Worm (Caenorhabditis elegans): ENCODE measurements around the gene F56C3.9.
A peak's percentile ranks its signal among the peaks of the same experiment; 100 is the strongest.

The F56C3.9 gene

DNA sequence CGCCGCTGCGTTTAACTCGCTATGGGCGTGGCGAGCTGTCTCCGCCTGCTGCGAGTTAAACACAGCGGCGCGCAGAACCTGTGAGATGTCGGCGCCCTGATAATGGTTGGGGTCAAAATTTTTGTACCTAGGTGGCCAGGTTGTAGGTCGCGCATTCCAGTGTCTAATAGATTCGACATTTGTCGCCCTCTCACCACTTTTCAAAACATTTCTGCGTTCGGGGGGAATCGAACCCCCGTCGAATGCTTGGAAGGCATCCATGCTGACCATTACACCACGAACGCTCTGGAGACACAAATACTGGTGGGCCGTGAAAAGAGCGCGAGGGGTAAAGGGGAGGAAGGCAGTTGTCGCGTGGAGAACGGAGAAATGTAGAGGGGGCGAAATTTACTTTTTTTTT, 14.4 kb downstream of the F56C3.9 start:
- no peak for TF ChIP-seq nhr-237 (tag; optimal IDR thresholded peaks at IDR 0.05)
- peak in 1 of 2 experiments; percentile 33 for TF ChIP-seq mdl-1 (tag; optimal IDR thresholded peaks at IDR 0.05)
- TF ChIP-seq nhr-129 (tag; optimal IDR thresholded peaks at IDR 0.05) = peak; percentile 69
- TF ChIP-seq sem-4 (tag; optimal IDR thresholded peaks at IDR 0.05) = peak; percentile 10
- TF ChIP-seq mbf-1 (tag; optimal IDR thresholded peaks at IDR 0.05) = no peak
- peak; percentile 61 for TF ChIP-seq crh-2 (tag; optimal IDR thresholded peaks at IDR 0.05)
- TF ChIP-seq sma-3 (GFP tag; optimal IDR thresholded peaks at IDR 0.05) = peak; percentile 46
- TF ChIP-seq F13H6.1 (tag; optimal IDR thresholded peaks at IDR 0.05) = peak; percentile 64
- TF ChIP-seq fos-1 (tag; optimal IDR thresholded peaks at IDR 0.05) = peak; percentile 53
- TF ChIP-seq gmeb-1 (tag; optimal IDR thresholded peaks at IDR 0.05) = peak; percentile 24
- peak; percentile 65 for TF ChIP-seq lin-11 (tag; optimal IDR thresholded peaks at IDR 0.05)
- no peak for TF ChIP-seq nhr-10 (tag; optimal IDR thresholded peaks at IDR 0.05)
- TF ChIP-seq lsy-2 (tag; optimal IDR thresholded peaks at IDR 0.05) = peak; percentile 36 to 44
- peak; percentile 67 for TF ChIP-seq nhr-21 (tag; optimal IDR thresholded peaks at IDR 0.05)
- TF ChIP-seq lin-13 (GFP tag; optimal IDR thresholded peaks at IDR 0.05) = peak; percentile 70
- peak; percentile 21 for TF ChIP-seq zag-1 (tag; optimal IDR thresholded peaks at IDR 0.05)
- TF ChIP-seq peb-1 (tag; optimal IDR thresholded peaks at IDR 0.05) = no peak
- TF ChIP-seq sma-9 (GFP tag; optimal IDR thresholded peaks at IDR 0.05) = peak; percentile 56
- TF ChIP-seq sma-9 (tag; optimal IDR thresholded peaks at IDR 0.05) = no peak
- peak; percentile 1 for TF ChIP-seq nhr-77 (tag; optimal IDR thresholded peaks at IDR 0.05)
- no peak for TF ChIP-seq C34F6.9 (tag; optimal IDR thresholded peaks at IDR 0.05)
- no peak for TF ChIP-seq unc-39 (tag; optimal IDR thresholded peaks at IDR 0.05)
- TF ChIP-seq Y55F3AM.14 (GFP tag; optimal IDR thresholded peaks at IDR 0.05) = peak; percentile 45
- TF ChIP-seq unc-55 (GFP tag; optimal IDR thresholded peaks at IDR 0.05) = peak; percentile 32
- TF ChIP-seq snpc-4 (tag; optimal IDR thresholded peaks at IDR 0.05) = peak; percentile 43

- TF ChIP-seq F13H6.1 (tag; optimal IDR thresholded peaks at IDR 0.05) (no peak), snpc-4 (tag; optimal IDR thresholded peaks at IDR 0.05) (peak; percentile 11), aly-2 (tag; optimal IDR thresholded peaks at IDR 0.05) (no peak), skn-1 (tag; optimal IDR thresholded peaks at IDR 0.05) (no peak)
Measured at ce11 chrX:1372464-1372863, 21.3 kb downstream of the F56C3.9 start.

ce11 chrX:1371688-1372087, 22.1 kb downstream of the F56C3.9 start, which contains the start of gene fbxa-190:
TSS of gene fbxa-190 (plus strand) at chrX:1372012.
- TF ChIP-seq nhr-23 (tag; optimal IDR thresholded peaks at IDR 0.05) (no peak), fos-1 (tag; optimal IDR thresholded peaks at IDR 0.05) (peak; percentile 72), sma-9 (GFP tag; optimal IDR thresholded peaks at IDR 0.05) (peak; percentile 49), sma-9 (tag; optimal IDR thresholded peaks at IDR 0.05) (no peak)

ce11 chrX:1370736-1371281, 23.0 kb downstream of the F56C3.9 start, which contains the start of gene F56C3.7:
TSS of gene F56C3.7 (minus strand) at chrX:1370786.
- TF ChIP-seq R02D3.7 (tag; optimal IDR thresholded peaks at IDR 0.05) = no peak
- TF ChIP-seq lin-13 (GFP tag; optimal IDR thresholded peaks at IDR 0.05) = no peak
- TF ChIP-seq nhr-12 (tag; optimal IDR thresholded peaks at IDR 0.05) = no peak
- peak; percentile 4 for TF ChIP-seq gmeb-1 (tag; optimal IDR thresholded peaks at IDR 0.05)

DNA sequence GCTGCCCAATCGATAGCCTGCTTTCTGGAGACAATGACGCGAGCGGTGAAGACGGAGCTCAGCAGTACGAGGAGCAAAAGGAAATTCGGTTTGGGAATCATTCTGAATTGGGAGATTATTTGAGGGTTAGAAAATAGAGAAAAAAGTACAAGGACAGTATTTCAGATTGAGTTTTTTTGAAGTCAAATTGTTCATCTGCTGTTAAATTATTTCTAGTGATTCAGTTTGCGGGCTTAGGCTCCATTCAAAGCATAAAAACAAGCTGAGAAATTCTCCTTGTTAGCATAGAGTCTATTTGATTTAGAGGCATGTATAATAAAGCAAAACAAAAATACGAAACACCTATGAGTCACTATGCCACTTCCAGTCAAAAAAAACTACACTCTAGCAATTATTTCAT, 26.4 kb downstream of the F56C3.9 start, which contains the start of gene dgn-2:
TSS of gene dgn-2 (minus strand) at position 101 of the 400 bp plus-strand sequence.
- TF ChIP-seq dmd-4 (tag; optimal IDR thresholded peaks at IDR 0.05) = no peak
- no peak for TF ChIP-seq F13H6.1 (tag; optimal IDR thresholded peaks at IDR 0.05)
- no peak for TF ChIP-seq Y55F3AM.14 (GFP tag; optimal IDR thresholded peaks at IDR 0.05)
- no peak for TF ChIP-seq lin-11 (tag; optimal IDR thresholded peaks at IDR 0.05)
- no peak for TF ChIP-seq nhr-77 (tag; optimal IDR thresholded peaks at IDR 0.05)
- TF ChIP-seq unc-62 (GFP tag; optimal IDR thresholded peaks at IDR 0.05) = no peak
- no peak for TF ChIP-seq elt-3 (tag; optimal IDR thresholded peaks at IDR 0.05)
- no peak for TF ChIP-seq nhr-11 (tag; optimal IDR thresholded peaks at IDR 0.05)
- no peak for TF ChIP-seq R02D3.7 (tag; optimal IDR thresholded peaks at IDR 0.05)
- no peak for TF ChIP-seq nhr-129 (tag; optimal IDR thresholded peaks at IDR 0.05)
- no peak for TF ChIP-seq nhr-10 (tag; optimal IDR thresholded peaks at IDR 0.05)
- no peak for TF ChIP-seq ztf-4 (tag; optimal IDR thresholded peaks at IDR 0.05)
- no peak for TF ChIP-seq sma-9 (GFP tag; optimal IDR thresholded peaks at IDR 0.05)
- no peak for TF ChIP-seq sma-9 (tag; optimal IDR thresholded peaks at IDR 0.05)
- no peak for TF ChIP-seq nhr-25 (tag; optimal IDR thresholded peaks at IDR 0.05)
- no peak for TF ChIP-seq peb-1 (tag; optimal IDR thresholded peaks at IDR 0.05)
- no peak for TF ChIP-seq sem-4 (tag; optimal IDR thresholded peaks at IDR 0.05)
- TF ChIP-seq nhr-12 (tag; optimal IDR thresholded peaks at IDR 0.05) = no peak
- TF ChIP-seq alr-1 (tag; optimal IDR thresholded peaks at IDR 0.05) = no peak
- TF ChIP-seq mbf-1 (tag; optimal IDR thresholded peaks at IDR 0.05) = no peak
